Fruit fly (Drosophila melanogaster) whole organism, prepupa: ENCODE measurements around the gene Pex3.

Source experiments
- Blimp-1 ChIP-seq: fragments of 200-800 bp; sonication (Bioruptor generic); optimal IDR thresholded peaks from 3 replicates; lab custom pipeline; 2017; ENCODE audit warnings: missing biosample characterization, missing genetic modification characterization, mild to moderate bottlenecking, moderate library complexity, missing genetic modification reagents
- CG10631 ChIP-seq: fragments of 200-800 bp; sonication (Bioruptor generic); optimal IDR thresholded peaks from 2 replicates; lab custom pipeline; 2016; ENCODE audit warnings: missing biosample characterization, missing genetic modification characterization
- CG11902 ChIP-seq: fragments of 200-800 bp; sonication (Bioruptor generic); optimal IDR thresholded peaks from 3 replicates; lab custom pipeline; 2016; ENCODE audit warnings: missing biosample characterization, missing genetic modification characterization
- CG15336 ChIP-seq: fragments of 200-800 bp; sonication (Bioruptor generic); IDR thresholded peaks from 2 replicates; pipeline ENCODE4 v1.3.6; 2022; ENCODE audit warnings: missing biosample characterization, missing genetic modification characterization
- CG1621 ChIP-seq: fragments of 200-800 bp; sonication (Bioruptor generic); optimal IDR thresholded peaks from 3 replicates; lab custom pipeline; 2018; ENCODE audit warnings: missing biosample characterization, mild to moderate bottlenecking, missing genetic modification characterization
- CG16779 ChIP-seq: fragments of 200-800 bp; sonication (Bioruptor generic); optimal IDR thresholded peaks from 3 replicates; lab custom pipeline; 2017; ENCODE audit warnings: missing biosample characterization, mild to moderate bottlenecking, missing genetic modification characterization
- CG31627 ChIP-seq: fragments of 200-800 bp; sonication (Bioruptor generic); optimal IDR thresholded peaks from 3 replicates; lab custom pipeline; 2016; ENCODE audit warnings: missing biosample characterization, missing genetic modification characterization
- CG32006 ChIP-seq: fragments of 200-800 bp; sonication (Bioruptor generic); optimal IDR thresholded peaks from 3 replicates; lab custom pipeline; 2017; ENCODE audit warnings: missing biosample characterization, mild to moderate bottlenecking, missing genetic modification characterization
- CG34406 ChIP-seq: fragments of 200-800 bp; sonication (Bioruptor generic); optimal IDR thresholded peaks from 3 replicates; lab custom pipeline; 2016; ENCODE audit warnings: missing biosample characterization, missing genetic modification characterization
- CG3919 ChIP-seq: fragments of 200-800 bp; sonication (Bioruptor generic); optimal IDR thresholded peaks from 3 replicates; lab custom pipeline; 2016; ENCODE audit warnings: missing biosample characterization, missing genetic modification characterization
- CG4318 ChIP-seq: fragments of 200-800 bp; sonication (Bioruptor generic); optimal IDR thresholded peaks from 3 replicates; lab custom pipeline; 2017; ENCODE audit warnings: missing biosample characterization, mild to moderate bottlenecking, missing genetic modification characterization
- CG6163 ChIP-seq: fragments of 200-800 bp; sonication (Bioruptor generic); IDR thresholded peaks from 3 replicates; pipeline ENCODE4 v1.3.6; 2022; ENCODE audit warnings: missing biosample characterization, missing genetic modification characterization
- CG6276 ChIP-seq: fragments of 200-800 bp; sonication (Bioruptor generic); optimal IDR thresholded peaks from 2 replicates; lab custom pipeline; 2017; ENCODE audit warnings: missing biosample characterization, mild to moderate bottlenecking, missing genetic modification characterization
- CG6792 ChIP-seq: fragments of 200-800 bp; sonication (Bioruptor generic); optimal IDR thresholded peaks from 3 replicates; lab custom pipeline; 2016; ENCODE audit warnings: missing biosample characterization, missing genetic modification characterization
- CG6808 ChIP-seq: fragments of 200-800 bp; sonication (Bioruptor generic); optimal IDR thresholded peaks from 3 replicates; lab custom pipeline; 2017; ENCODE audit warnings: missing biosample characterization, missing genetic modification characterization, mild to moderate bottlenecking, moderate library complexity, missing genetic modification reagents
- CG8119 ChIP-seq: fragments of 200-800 bp; sonication (Bioruptor generic); IDR thresholded peaks from 3 replicates; pipeline ENCODE4 v1.3.6; 2022; ENCODE audit warnings: missing biosample characterization, missing genetic modification characterization
- CG8319 ChIP-seq: fragments of 200-800 bp; sonication (Bioruptor generic); optimal IDR thresholded peaks from 3 replicates; lab custom pipeline; 2016; ENCODE audit warnings: missing biosample characterization, missing genetic modification characterization
- CG8632 ChIP-seq: fragments of 200-800 bp; sonication (Bioruptor generic); optimal IDR thresholded peaks from 3 replicates; lab custom pipeline; 2016; ENCODE audit warnings: missing biosample characterization, missing genetic modification characterization
- CG9139 ChIP-seq: fragments of 200-800 bp; sonication (Bioruptor generic); optimal IDR thresholded peaks from 3 replicates; lab custom pipeline; 2017; ENCODE audit warnings: missing biosample characterization, mild to moderate bottlenecking, missing genetic modification characterization
- Eip75B ChIP-seq: fragments of 200-800 bp; sonication (Bioruptor generic); optimal IDR thresholded peaks from 3 replicates; lab custom pipeline; 2016; ENCODE audit warnings: missing biosample characterization, missing genetic modification characterization
- Eip78C ChIP-seq: fragments of 200-800 bp; sonication (Bioruptor generic); peaks from one replicate; lab custom pipeline; 2016; ENCODE audit warnings: missing biosample characterization, missing genetic modification characterization
- Gug ChIP-seq: fragments of 200-800 bp; sonication (Bioruptor generic); IDR thresholded peaks from 2 replicates; pipeline ENCODE4 v1.3.6; 2022; ENCODE audit warnings: missing biosample characterization, missing genetic modification characterization
- Hr39 ChIP-seq: fragments of 200-800 bp; sonication (Bioruptor generic); optimal IDR thresholded peaks from 2 replicates; lab custom pipeline; 2016; ENCODE audit warnings: missing biosample characterization, missing genetic modification characterization
- Lpt ChIP-seq: fragments of 200-800 bp; sonication (Bioruptor generic); optimal IDR thresholded peaks from 3 replicates; lab custom pipeline; 2016; ENCODE audit warnings: missing biosample characterization, missing genetic modification characterization
- Met ChIP-seq: fragments of 200-800 bp; sonication (Bioruptor generic); optimal IDR thresholded peaks from 3 replicates; lab custom pipeline; 2016; ENCODE audit warnings: missing biosample characterization, missing genetic modification characterization
- OdsH ChIP-seq: fragments of 200-800 bp; sonication (Bioruptor generic); optimal IDR thresholded peaks from 3 replicates; lab custom pipeline; 2016; ENCODE audit warnings: missing biosample characterization, missing genetic modification characterization
- Smox ChIP-seq: fragments of 200-800 bp; sonication (Bioruptor generic); optimal IDR thresholded peaks from 3 replicates; lab custom pipeline; 2016; ENCODE audit warnings: missing biosample characterization, missing genetic modification characterization
- Sox102F ChIP-seq: fragments of 200-800 bp; sonication (Bioruptor generic); optimal IDR thresholded peaks from 2 replicates; lab custom pipeline; 2016; ENCODE audit warnings: missing biosample characterization, mild to moderate bottlenecking, missing genetic modification characterization
- Sox14 ChIP-seq: fragments of 200-800 bp; sonication (Bioruptor generic); optimal IDR thresholded peaks from 3 replicates; lab custom pipeline; 2016; ENCODE audit warnings: missing biosample characterization, missing genetic modification characterization
- Sox15 ChIP-seq: fragments of 200-800 bp; sonication (Bioruptor generic); optimal IDR thresholded peaks from 3 replicates; lab custom pipeline; 2016; ENCODE audit warnings: missing biosample characterization, missing genetic modification characterization
- achi ChIP-seq: fragments of 200-800 bp; sonication (Bioruptor generic); optimal IDR thresholded peaks from 3 replicates; lab custom pipeline; 2016; ENCODE audit warnings: missing biosample characterization, missing genetic modification characterization
- cyc ChIP-seq: fragments of 200-800 bp; sonication (Bioruptor generic); optimal IDR thresholded peaks from 3 replicates; lab custom pipeline; 2016; ENCODE audit warnings: missing biosample characterization, missing genetic modification characterization
- dac ChIP-seq: fragments of 200-800 bp; sonication (Bioruptor generic); optimal IDR thresholded peaks from 2 replicates; lab custom pipeline; 2017; ENCODE audit warnings: missing biosample characterization, mild to moderate bottlenecking, missing genetic modification characterization
- eg ChIP-seq: fragments of 200-800 bp; sonication (Bioruptor generic); IDR thresholded peaks from 3 replicates; pipeline ENCODE4 v1.3.6; 2022; ENCODE audit warnings: missing biosample characterization, missing genetic modification characterization
- esn ChIP-seq: fragments of 200-800 bp; sonication (Bioruptor generic); optimal IDR thresholded peaks from 2 replicates; lab custom pipeline; 2016; ENCODE audit warnings: missing biosample characterization, mild to moderate bottlenecking, missing genetic modification characterization, moderate library complexity
- fd59A ChIP-seq: fragments of 200-800 bp; sonication (Bioruptor generic); optimal IDR thresholded peaks from 2 replicates; lab custom pipeline; 2017; ENCODE audit warnings: missing biosample characterization, mild to moderate bottlenecking, missing genetic modification characterization, missing genetic modification reagents
- fd85E ChIP-seq: fragments of 200-800 bp; sonication (Bioruptor generic); optimal IDR thresholded peaks from 3 replicates; lab custom pipeline; 2016; ENCODE audit warnings: missing biosample characterization, missing genetic modification characterization
- fkh ChIP-seq: fragments of 200-800 bp; sonication (Bioruptor generic); optimal IDR thresholded peaks from 3 replicates; lab custom pipeline; 2017; ENCODE audit warnings: missing biosample characterization, mild to moderate bottlenecking, missing genetic modification characterization, moderate library complexity
- lz ChIP-seq: fragments of 200-800 bp; sonication (Bioruptor generic); optimal IDR thresholded peaks from 3 replicates; lab custom pipeline; 2016; ENCODE audit warnings: missing biosample characterization, missing genetic modification characterization
- net ChIP-seq: fragments of 200-800 bp; sonication (Bioruptor generic); optimal IDR thresholded peaks from 3 replicates; lab custom pipeline; 2016; ENCODE audit warnings: missing biosample characterization, missing genetic modification characterization
- pdm3 ChIP-seq: fragments of 200-800 bp; sonication (Bioruptor generic); optimal IDR thresholded peaks from 3 replicates; lab custom pipeline; 2016; ENCODE audit warnings: missing biosample characterization, missing genetic modification characterization
- salr ChIP-seq, 2 experiments: fragments of 200-800 bp; sonication (Bioruptor generic); optimal IDR thresholded peaks; 3 replicates each; lab custom pipeline; 2016 to 2018; ENCODE audit warnings: missing biosample characterization in 2 of 2, missing genetic modification characterization in 2 of 2, mild to moderate bottlenecking in 1 of 2
- ss ChIP-seq, 2 experiments: fragments of 200-800 bp; sonication (Bioruptor generic); optimal IDR thresholded peaks; 2 replicates in 1 of 2; 3 replicates in 1 of 2; lab custom pipeline; 2017 to 2018; ENCODE audit warnings: mild to moderate bottlenecking in 2 of 2, missing biosample characterization in 2 of 2, missing genetic modification characterization in 2 of 2, moderate library complexity in 1 of 2
- svp ChIP-seq: fragments of 200-800 bp; sonication (Bioruptor generic); peaks from one replicate; lab custom pipeline; 2016; ENCODE audit warnings: missing biosample characterization, missing genetic modification characterization
- topi ChIP-seq: fragments of 200-800 bp; sonication (Bioruptor generic); optimal IDR thresholded peaks from 3 replicates; lab custom pipeline; 2016; ENCODE audit warnings: missing biosample characterization, missing genetic modification characterization

Gene Pex3

dm6 chr3L:15125717-15126116 is 18.4 kb upstream of the Pex3 start:
- TF ChIP-seq CG10631 (GFP tag; lab: Kevin White, UChicago) (peak; percentile 25), fd59A (no peak)

DNA sequence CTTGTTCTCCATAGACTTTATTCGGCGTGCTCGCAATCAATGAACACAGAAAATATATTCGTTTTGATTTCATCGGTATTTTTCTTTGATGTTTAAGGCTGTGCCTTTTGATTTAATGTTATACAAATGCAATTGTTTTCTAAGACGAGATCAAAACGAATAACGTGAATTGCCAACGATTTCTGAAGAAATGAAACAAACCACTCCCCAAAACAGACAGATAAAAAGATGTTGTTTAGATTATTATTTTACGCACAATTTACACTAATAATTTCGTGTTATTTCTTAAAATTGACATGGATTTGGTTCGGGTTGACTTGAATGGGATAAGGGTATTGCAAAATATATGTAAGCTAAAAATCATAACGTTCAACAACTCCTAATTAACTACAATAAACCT is 12.9 kb upstream of the Pex3 start, which contains the start of gene CG13457:
CG13457 (minus strand) TSS at position 101 of the 400 bp plus-strand sequence.
- no peak for TF ChIP-seq CG6163 (GFP tag; lab: Robert Waterston, UW)
- no peak for TF ChIP-seq fd59A
- no peak for TF ChIP-seq CG15336
- TF ChIP-seq esn (GFP tag; lab: Kevin White, UChicago): no peak
- TF ChIP-seq Eip78C (GFP tag; lab: Kevin White, UChicago): no peak
- TF ChIP-seq CG6276: no peak
- TF ChIP-seq CG16779 (tag; lab: Kevin White, UChicago): no peak
- no peak for TF ChIP-seq CG1621 (tag; lab: Kevin White, UChicago)
- TF ChIP-seq lz (GFP tag; lab: Kevin White, UChicago): no peak
- TF ChIP-seq Smox (GFP tag; lab: Kevin White, UChicago): no peak
- TF ChIP-seq CG11902 (GFP tag; lab: Kevin White, UChicago): no peak
- no peak for TF ChIP-seq CG10631 (GFP tag; lab: Kevin White, UChicago)
- no peak for TF ChIP-seq CG3919
- TF ChIP-seq Lpt: no peak

- TF ChIP-seq pdm3 (GFP tag; lab: Kevin White, UChicago): peak; percentile 95
- TF ChIP-seq svp: peak; percentile 98
- no peak for TF ChIP-seq fkh (GFP tag; lab: Kevin White, UChicago)
- TF ChIP-seq achi: peak; percentile 95
- TF ChIP-seq CG9139 (GFP tag; lab: Kevin White, UChicago): peak; percentile 85
- TF ChIP-seq Hr39 (GFP tag; lab: Kevin White, UChicago): peak; percentile 96
- peak; percentile 90 to 91 for TF ChIP-seq salr (GFP tag; optimal IDR thresholded peaks at IDR 0.05; lab: Kevin White, UChicago)
- peak; percentile 93 for TF ChIP-seq fd85E (GFP tag; lab: Kevin White, UChicago)
- peak; percentile 94 for TF ChIP-seq CG8319 (GFP tag; lab: Kevin White, UChicago)
- TF ChIP-seq Blimp-1 (GFP tag; lab: Kevin White, UChicago): peak; percentile 81
- peak; percentile 83 for TF ChIP-seq CG11902 (GFP tag; lab: Kevin White, UChicago)
- peak; percentile 98 for TF ChIP-seq Met
- peak; percentile 96 for TF ChIP-seq ss (GFP tag; optimal IDR thresholded peaks at IDR 0.05; lab: Kevin White, UChicago)
- peak; percentile 99 for TF ChIP-seq Sox102F (GFP tag; lab: Kevin White, UChicago)
- peak; percentile 95 for TF ChIP-seq CG6808 (GFP tag; lab: Kevin White, UChicago)
- peak; percentile 96 for TF ChIP-seq CG15336
- TF ChIP-seq Eip75B (GFP tag; lab: Kevin White, UChicago): peak; percentile 98
- peak; percentile 84 for TF ChIP-seq Gug (GFP tag; lab: Robert Waterston, UW)
- TF ChIP-seq dac (GFP tag; lab: Kevin White, UChicago): peak; percentile 93
- TF ChIP-seq fd59A: peak; percentile 91
- peak; percentile 88 for TF ChIP-seq CG4318 (GFP tag; lab: Kevin White, UChicago)
- TF ChIP-seq CG8632: peak; percentile 94
- TF ChIP-seq CG6792 (GFP tag; lab: Kevin White, UChicago): peak; percentile 95
- TF ChIP-seq OdsH (GFP tag; lab: Kevin White, UChicago): peak; percentile 94
- peak; percentile 94 for TF ChIP-seq CG34406
- TF ChIP-seq CG8119: peak; percentile 96
- TF ChIP-seq CG10631 (GFP tag; lab: Kevin White, UChicago): peak; percentile 92
- peak; percentile 90 for TF ChIP-seq eg (GFP tag; lab: Robert Waterston, UW)
- peak; percentile 94 for TF ChIP-seq net (GFP tag; lab: Kevin White, UChicago)
- peak; percentile 97 for TF ChIP-seq CG31627 (GFP tag; lab: Kevin White, UChicago)
- peak; percentile 98 for TF ChIP-seq lz (GFP tag; lab: Kevin White, UChicago)
- TF ChIP-seq cyc (GFP tag; lab: Kevin White, UChicago): peak; percentile 95
- TF ChIP-seq topi: peak; percentile 97
- TF ChIP-seq esn (GFP tag; lab: Kevin White, UChicago): peak; percentile 99
- TF ChIP-seq Smox (GFP tag; lab: Kevin White, UChicago): peak; percentile 95
- peak; percentile 97 for TF ChIP-seq Sox14
- TF ChIP-seq CG32006 (GFP tag; lab: Kevin White, UChicago): peak; percentile 95
- peak; percentile 99 for TF ChIP-seq Eip78C (GFP tag; lab: Kevin White, UChicago)
- peak; percentile 91 for TF ChIP-seq Sox15
- peak; percentile 97 for TF ChIP-seq CG3919
Observed at dm6 chr3L:15136659-15137572, 7.2 kb upstream of the Pex3 start, which contains the start of gene CG12316. TSS of gene CG12316 (minus strand) at chr3L:15136934.
